Worm (Caenorhabditis elegans) whole organism, L3 larva: ENCODE results near the gene atp-5.
A peak's percentile ranks its signal among the peaks of the same experiment; 100 is the strongest.

Experiments used
- R02D3.7 ChIP-seq: fragments of 150-350 bp; optimal IDR thresholded peaks from 2 replicates; lab custom pipeline; 2014; ENCODE audit warnings: missing biosample characterization, missing genetic modification characterization
- ZK546.5 ChIP-seq: sonication (generic microtip); optimal IDR thresholded peaks from 2 replicates; lab custom pipeline; 2017; ENCODE audit warnings: missing biosample characterization, missing genetic modification characterization
- aly-2 ChIP-seq: fragments of 150-350 bp; optimal IDR thresholded peaks from 2 replicates; lab custom pipeline; 2014; ENCODE audit warnings: missing biosample characterization, missing genetic modification characterization
- ama-1 ChIP-seq: fragments of 150-350 bp; optimal IDR thresholded peaks from 2 replicates; lab custom pipeline; 2018
- ceh-16 ChIP-seq: sonication (generic microtip); optimal IDR thresholded peaks from 2 replicates; lab custom pipeline; 2017; ENCODE audit warnings: missing biosample characterization, missing genetic modification characterization
- ceh-28 ChIP-seq: fragments of 150-350 bp; optimal IDR thresholded peaks from 2 replicates; lab custom pipeline; 2014; ENCODE audit warnings: missing biosample characterization, missing genetic modification reagents, missing genetic modification characterization
- ceh-82 ChIP-seq: fragments of 150-350 bp; optimal IDR thresholded peaks from 2 replicates; lab custom pipeline; 2014; ENCODE audit warnings: missing biosample characterization, missing genetic modification characterization
- ceh-9 ChIP-seq: sonication (generic microtip); optimal IDR thresholded peaks from 2 replicates; lab custom pipeline; 2018; ENCODE audit warnings: missing biosample characterization, missing genetic modification characterization
- daf-12 ChIP-seq: fragments of 150-350 bp; optimal IDR thresholded peaks from 2 replicates; lab custom pipeline; 2014; ENCODE audit warnings: missing biosample characterization, missing genetic modification reagents, missing genetic modification characterization
- egl-27 ChIP-seq: sonication (generic microtip); optimal IDR thresholded peaks from 4 replicates; lab custom pipeline; 2017; ENCODE audit warnings: missing biosample characterization, missing genetic modification reagents, missing genetic modification characterization
- egl-5 ChIP-seq: fragments of 150-350 bp; optimal IDR thresholded peaks from 2 replicates; lab custom pipeline; 2017; ENCODE audit warnings: missing biosample characterization, missing genetic modification reagents, missing genetic modification characterization, inconsistent platforms
- elt-1 ChIP-seq: fragments of 150-350 bp; optimal IDR thresholded peaks from 2 replicates; lab custom pipeline; 2014; ENCODE audit warnings: missing biosample characterization, missing genetic modification characterization
- elt-2 ChIP-seq: sonication (generic microtip); optimal IDR thresholded peaks from 2 replicates; lab custom pipeline; 2016; ENCODE audit warnings: missing genetic modification reagents, mild to moderate bottlenecking, missing genetic modification characterization, missing compliant biosample characterization
- elt-3 ChIP-seq, 3 experiments: fragments of 150-350 bp in 1 of 3; sonication (generic microtip) in 2 of 3; optimal IDR thresholded peaks; 2 replicates in 2 of 3; 4 replicates in 1 of 3; lab custom pipeline; 2014 to 2017; ENCODE audit warnings: missing biosample characterization in 3 of 3, missing genetic modification characterization in 3 of 3
- fkh-10 ChIP-seq: sonication (generic microtip); optimal IDR thresholded peaks from 2 replicates; lab custom pipeline; 2017; ENCODE audit warnings: missing biosample characterization, missing genetic modification reagents, missing genetic modification characterization
- fkh-2 ChIP-seq: fragments of 150-350 bp; optimal IDR thresholded peaks from 2 replicates; lab custom pipeline; 2014; ENCODE audit warnings: missing biosample characterization, missing genetic modification reagents, missing genetic modification characterization
- fos-1 ChIP-seq: fragments of 150-350 bp; optimal IDR thresholded peaks from 2 replicates; lab custom pipeline; 2014; ENCODE audit warnings: missing biosample characterization, missing genetic modification characterization
- hmg-11 ChIP-seq: sonication (generic microtip); optimal IDR thresholded peaks from 2 replicates; lab custom pipeline; 2016; ENCODE audit warnings: missing genetic modification characterization, missing compliant biosample characterization
- jun-1 ChIP-seq: fragments of 150-350 bp; optimal IDR thresholded peaks from 2 replicates; lab custom pipeline; 2014; ENCODE audit warnings: missing biosample characterization, missing genetic modification reagents, missing genetic modification characterization
- lin-39 ChIP-seq: fragments of 150-350 bp; optimal IDR thresholded peaks from 2 replicates; lab custom pipeline; 2018; ENCODE audit warnings: missing biosample characterization, missing genetic modification reagents, missing genetic modification characterization
- lsy-12 ChIP-seq: sonication (generic microtip); optimal IDR thresholded peaks from 2 replicates; lab custom pipeline; 2016; ENCODE audit warnings: mild to moderate bottlenecking, missing genetic modification characterization, missing compliant biosample characterization
- mdl-1 ChIP-seq: fragments of 150-350 bp; optimal IDR thresholded peaks from 2 replicates; lab custom pipeline; 2014; ENCODE audit warnings: missing biosample characterization, missing genetic modification characterization
- mml-1 ChIP-seq: fragments of 150-350 bp; sonication (generic microtip); optimal IDR thresholded peaks from 3 replicates; lab custom pipeline; 2014; ENCODE audit warnings: missing biosample characterization, missing genetic modification characterization
- nfya-1 ChIP-seq: sonication (generic microtip); optimal IDR thresholded peaks from 2 replicates; lab custom pipeline; 2017; ENCODE audit warnings: missing genetic modification characterization, mild to moderate bottlenecking, missing compliant biosample characterization, antibody characterized with exemption, moderate library complexity; ENCODE audit not compliant: insufficient read depth
- nhr-11 ChIP-seq: fragments of 150-350 bp; optimal IDR thresholded peaks from 2 replicates; lab custom pipeline; 2014; ENCODE audit warnings: missing biosample characterization, missing genetic modification characterization
- nhr-12 ChIP-seq: fragments of 150-350 bp; optimal IDR thresholded peaks from 2 replicates; lab custom pipeline; 2014; ENCODE audit warnings: missing biosample characterization, missing genetic modification characterization
- nhr-23 ChIP-seq: fragments of 150-350 bp; optimal IDR thresholded peaks from 2 replicates; lab custom pipeline; 2014; ENCODE audit warnings: missing biosample characterization, missing genetic modification reagents, missing genetic modification characterization
- nhr-237 ChIP-seq: fragments of 150-350 bp; optimal IDR thresholded peaks from 2 replicates; lab custom pipeline; 2014; ENCODE audit warnings: missing biosample characterization, missing genetic modification characterization
- nhr-25 ChIP-seq: sonication (generic microtip); optimal IDR thresholded peaks from 2 replicates; lab custom pipeline; 2017; ENCODE audit warnings: missing biosample characterization, missing genetic modification characterization
- nhr-28 ChIP-seq: fragments of 150-350 bp; optimal IDR thresholded peaks from 2 replicates; lab custom pipeline; 2014; ENCODE audit warnings: missing biosample characterization, missing genetic modification characterization
- nhr-43 ChIP-seq: sonication (generic microtip); optimal IDR thresholded peaks from 2 replicates; lab custom pipeline; 2016; ENCODE audit warnings: mild to moderate bottlenecking, missing genetic modification characterization, missing compliant biosample characterization; ENCODE audit not compliant: poor library complexity, severe bottlenecking
- nhr-67 ChIP-seq: fragments of 150-350 bp; optimal IDR thresholded peaks from 2 replicates; lab custom pipeline; 2014; ENCODE audit warnings: missing biosample characterization, missing genetic modification characterization
- nhr-76 ChIP-seq: fragments of 150-350 bp; sonication (generic microtip); optimal IDR thresholded peaks from 5 replicates; lab custom pipeline; 2014; ENCODE audit warnings: missing biosample characterization, missing genetic modification characterization
- nhr-77 ChIP-seq: fragments of 150-350 bp; optimal IDR thresholded peaks from 2 replicates; lab custom pipeline; 2014; ENCODE audit warnings: missing biosample characterization, missing genetic modification characterization
- pha-4 ChIP-seq: fragments of 150-350 bp; optimal IDR thresholded peaks from 2 replicates; lab custom pipeline; 2014; ENCODE audit warnings: missing biosample characterization, missing genetic modification reagents, missing genetic modification characterization
- pqm-1 ChIP-seq: fragments of 150-350 bp; optimal IDR thresholded peaks from 2 replicates; lab custom pipeline; 2017; ENCODE audit warnings: missing biosample characterization, missing genetic modification characterization, inconsistent platforms
- sea-2 ChIP-seq: fragments of 150-350 bp; sonication (generic microtip); optimal IDR thresholded peaks from 4 replicates; lab custom pipeline; 2014; ENCODE audit warnings: missing biosample characterization, missing genetic modification reagents, missing genetic modification characterization
- skn-1 ChIP-seq: fragments of 150-350 bp; optimal IDR thresholded peaks from 2 replicates; lab custom pipeline; 2014; ENCODE audit warnings: missing biosample characterization, missing genetic modification characterization
- snpc-4 ChIP-seq: fragments of 150-350 bp; optimal IDR thresholded peaks from 2 replicates; lab custom pipeline; 2014; ENCODE audit warnings: missing biosample characterization, missing genetic modification characterization
- tbx-2 ChIP-seq: sonication (generic microtip); optimal IDR thresholded peaks from 2 replicates; lab custom pipeline; 2016; ENCODE audit warnings: mild to moderate bottlenecking, missing genetic modification characterization, missing compliant biosample characterization
- unc-39 ChIP-seq: sonication (generic microtip); optimal IDR thresholded peaks from 4 replicates; lab custom pipeline; 2017; ENCODE audit warnings: missing biosample characterization, missing genetic modification characterization
- unc-62 ChIP-seq: fragments of 150-350 bp; sonication (generic microtip); optimal IDR thresholded peaks from 4 replicates; lab custom pipeline; 2014; ENCODE audit warnings: missing biosample characterization, missing genetic modification reagents, missing genetic modification characterization
- zag-1 ChIP-seq: fragments of 150-350 bp; optimal IDR thresholded peaks from 2 replicates; lab custom pipeline; 2014; ENCODE audit warnings: missing biosample characterization, missing genetic modification characterization
- ztf-11 ChIP-seq: fragments of 150-350 bp; optimal IDR thresholded peaks from 2 replicates; lab custom pipeline; 2014; ENCODE audit warnings: missing biosample characterization, missing genetic modification characterization
- ztf-4 ChIP-seq: fragments of 150-350 bp; optimal IDR thresholded peaks from 2 replicates; lab custom pipeline; 2014; ENCODE audit warnings: missing biosample characterization, missing genetic modification characterization

The atp-5 gene

ce11 chrV:11119294-11119755 is 4.3 kb downstream of the atp-5 start, which contains the start of gene scb-1:
Gene scb-1 (minus strand): TSS chrV:11119705.
- TF ChIP-seq ama-1 (lab: Kevin White, UChicago), result peak; percentile 54
- no peak for TF ChIP-seq snpc-4

- TF ChIP-seq lin-39 (tag; lab: Kevin White, UChicago) (no peak), skn-1 (no peak), nfya-1 (tag; lab: Kevin White, UChicago) (no peak), fkh-10 (GFP tag; lab: Kevin White, UChicago) (no peak), nhr-76 (tag; lab: Kevin White, UChicago) (no peak), fkh-2 (tag; lab: Kevin White, UChicago) (no peak), nhr-11 (no peak), ama-1 (lab: Kevin White, UChicago) (peak; percentile 17), nhr-43 (tag; lab: Kevin White, UChicago) (peak; percentile 60), unc-39 (tag; lab: Kevin White, UChicago) (no peak), nhr-23 (tag; lab: Kevin White, UChicago) (no peak), snpc-4 (no peak), nhr-12 (no peak), hmg-11 (tag; lab: Kevin White, UChicago) (no peak)
Measured at ce11 chrV:11118179-11118725, 5.4 kb downstream of the atp-5 start.

ce11 chrV:11113607-11114006 is 10.1 kb downstream of the atp-5 start, which contains the start of gene math-33:
Gene math-33 (plus strand): TSS chrV:11113907.
- TF ChIP-seq mml-1 (tag; lab: Kevin White, UChicago), result no peak
- TF ChIP-seq, all 47 proteins: peak for 0

- TF ChIP-seq daf-12, result no peak
- no peak for TF ChIP-seq ztf-11 (tag; lab: Kevin White, UChicago)
- TF ChIP-seq aly-2 (tag; lab: Kevin White, UChicago), result no peak
- TF ChIP-seq pqm-1, result peak; percentile 12
- peak; percentile 68 for TF ChIP-seq egl-5 (tag; lab: Kevin White, UChicago)
- TF ChIP-seq mml-1 (tag; lab: Kevin White, UChicago), result no peak
- TF ChIP-seq fkh-10 (GFP tag; lab: Kevin White, UChicago), result no peak
- peak; percentile 63 for TF ChIP-seq ceh-28 (tag; lab: Kevin White, UChicago)
- no peak for TF ChIP-seq unc-62
- no peak for TF ChIP-seq fos-1
- peak; percentile 51 for TF ChIP-seq nhr-23 (tag; lab: Kevin White, UChicago)
- TF ChIP-seq zag-1 (tag; lab: Kevin White, UChicago), result no peak
- no peak for TF ChIP-seq fkh-2 (tag; lab: Kevin White, UChicago)
- TF ChIP-seq elt-1 (tag; lab: Kevin White, UChicago), result no peak
- peak; percentile 38 for TF ChIP-seq skn-1
- TF ChIP-seq pha-4, result peak; percentile 76
- TF ChIP-seq nhr-237 (tag; lab: Kevin White, UChicago), result no peak
- no peak for TF ChIP-seq nhr-77 (tag; lab: Kevin White, UChicago)
- TF ChIP-seq nfya-1 (tag; lab: Kevin White, UChicago), result peak; percentile 56
- TF ChIP-seq R02D3.7 (tag; lab: Kevin White, UChicago), result no peak
- TF ChIP-seq unc-39 (tag; lab: Kevin White, UChicago), result no peak
- TF ChIP-seq jun-1 (tag; lab: Kevin White, UChicago), result peak; percentile 19
- no peak for TF ChIP-seq ama-1 (lab: Kevin White, UChicago)
- TF ChIP-seq elt-3 (tag; optimal IDR thresholded peaks at IDR 0.05; lab: Kevin White, UChicago), result no peak
- TF ChIP-seq ceh-82 (tag; lab: Kevin White, UChicago), result no peak
- no peak for TF ChIP-seq ZK546.5 (tag; lab: Kevin White, UChicago)
- peak; percentile 57 for TF ChIP-seq lin-39 (tag; lab: Kevin White, UChicago)
- TF ChIP-seq snpc-4, result peak; percentile 69
- TF ChIP-seq ztf-4 (tag; lab: Kevin White, UChicago), result no peak
- peak; percentile 50 for TF ChIP-seq elt-2 (tag; lab: Kevin White, UChicago)
- peak; percentile 12 for TF ChIP-seq lsy-12 (tag; lab: Kevin White, UChicago)
- no peak for TF ChIP-seq ceh-9 (tag; lab: Kevin White, UChicago)
- TF ChIP-seq hmg-11 (tag; lab: Kevin White, UChicago), result peak; percentile 91
- no peak for TF ChIP-seq nhr-12
- no peak for TF ChIP-seq egl-27 (tag; lab: Kevin White, UChicago)
- no peak for TF ChIP-seq nhr-67 (tag; lab: Kevin White, UChicago)
- peak; percentile 32 for TF ChIP-seq tbx-2 (tag; lab: Kevin White, UChicago)
- TF ChIP-seq nhr-25 (tag; lab: Kevin White, UChicago), result peak; percentile 55
- no peak for TF ChIP-seq sea-2
- TF ChIP-seq ceh-16, result no peak
- TF ChIP-seq mdl-1 (tag; lab: Kevin White, UChicago), result no peak
- TF ChIP-seq nhr-28, result no peak
- no peak for TF ChIP-seq nhr-11
Measured at ce11 chrV:11113041-11113574, 10.6 kb downstream of the atp-5 start, which contains the start of gene erfa-3. Gene erfa-3 (minus strand): TSS chrV:11113091.
